Worm (Caenorhabditis elegans): ENCODE results near the gene ins-11.

- TF ChIP-seq him-1 (tag; optimal IDR thresholded peaks at IDR 0.05) (no peak), dao-5 (tag; optimal IDR thresholded peaks at IDR 0.05) (no peak)
Observed at ce11 chrII:5517643-5518042, 38.9 kb upstream of the ins-11 start, which contains the start of gene ZK177.9.

Measured in whole organism, L4/young adult.